Worm (Caenorhabditis elegans) whole organism, mixed stage, embryonic: Measurements from ENCODE around the gene col-12.

ENCODE experiments used
- M03D4.4 ChIP-seq: sonication (generic microtip); optimal IDR thresholded peaks from 2 replicates; lab custom pipeline; 2017; ENCODE audit warnings: mild to moderate bottlenecking, missing genetic modification characterization, missing compliant biosample characterization
- bed-3 ChIP-seq: fragments of 200-800 bp; sonication (Bioruptor generic); optimal IDR thresholded peaks from 3 replicates; lab custom pipeline; 2018; ENCODE audit warnings: mild to moderate bottlenecking, missing genetic modification characterization, moderate library complexity, missing compliant biosample characterization
- blmp-1 ChIP-seq: fragments of 150-350 bp; optimal IDR thresholded peaks from 2 replicates; lab custom pipeline; 2014; ENCODE audit warnings: missing biosample characterization, missing genetic modification characterization
- ceh-39 ChIP-seq: fragments of 150-350 bp; optimal IDR thresholded peaks from 2 replicates; lab custom pipeline; 2014; ENCODE audit warnings: missing biosample characterization, missing genetic modification characterization
- ceh-43 ChIP-seq: fragments of 200-800 bp; sonication (Bioruptor generic); optimal IDR thresholded peaks from 2 replicates; lab custom pipeline; 2018; ENCODE audit warnings: mild to moderate bottlenecking, missing genetic modification characterization, moderate library complexity, missing compliant biosample characterization
- ceh-83 ChIP-seq: fragments of 200-800 bp; sonication (Bioruptor generic); optimal IDR thresholded peaks from 2 replicates; lab custom pipeline; 2018; ENCODE audit warnings: mild to moderate bottlenecking, missing genetic modification characterization, missing compliant biosample characterization
- ces-1 ChIP-seq: fragments of 150-350 bp; optimal IDR thresholded peaks from 2 replicates; lab custom pipeline; 2014; ENCODE audit warnings: missing biosample characterization, missing genetic modification reagents, missing genetic modification characterization
- cnd-1 ChIP-seq: fragments of 200-800 bp; sonication (Bioruptor generic); optimal IDR thresholded peaks from 2 replicates; lab custom pipeline; 2018; ENCODE audit warnings: mild to moderate bottlenecking, missing genetic modification characterization, missing compliant biosample characterization
- drap-1 ChIP-seq: fragments of 200-800 bp; sonication (Bioruptor generic); optimal IDR thresholded peaks from 3 replicates; lab custom pipeline; 2018; ENCODE audit warnings: mild to moderate bottlenecking, missing genetic modification characterization, missing compliant biosample characterization
- elt-1 ChIP-seq: sonication (generic microtip); optimal IDR thresholded peaks from 2 replicates; lab custom pipeline; 2017; ENCODE audit warnings: missing genetic modification characterization, mild to moderate bottlenecking, missing compliant biosample characterization, antibody characterized with exemption, moderate library complexity, borderline replicate concordance; ENCODE audit not compliant: insufficient read depth
- elt-3 ChIP-seq: fragments of 150-350 bp; optimal IDR thresholded peaks from 2 replicates; lab custom pipeline; 2014; ENCODE audit warnings: missing biosample characterization, missing genetic modification characterization
- flh-1 ChIP-seq: fragments of 200-800 bp; sonication (Bioruptor generic); optimal IDR thresholded peaks from 2 replicates; lab custom pipeline; 2018; ENCODE audit warnings: mild to moderate bottlenecking, missing genetic modification characterization, moderate library complexity, missing compliant biosample characterization
- ham-2 ChIP-seq: fragments of 200-800 bp; sonication (Bioruptor generic); optimal IDR thresholded peaks from 2 replicates; lab custom pipeline; 2018; ENCODE audit warnings: mild to moderate bottlenecking, missing genetic modification characterization, missing compliant biosample characterization
- hlh-1 ChIP-seq: fragments of 150-350 bp; optimal IDR thresholded peaks from 2 replicates; lab custom pipeline; 2014; ENCODE audit warnings: missing biosample characterization, missing genetic modification reagents, missing genetic modification characterization
- lin-13 ChIP-seq: fragments of 150-350 bp; optimal IDR thresholded peaks from 2 replicates; lab custom pipeline; 2014; ENCODE audit warnings: missing biosample characterization, missing genetic modification characterization
- lin-32 ChIP-seq: fragments of 200-800 bp; sonication (Bioruptor generic); optimal IDR thresholded peaks from 2 replicates; lab custom pipeline; 2018; ENCODE audit warnings: mild to moderate bottlenecking, missing genetic modification characterization, missing compliant biosample characterization
- lsy-2 ChIP-seq: fragments of 150-350 bp; optimal IDR thresholded peaks from 2 replicates; lab custom pipeline; 2014; ENCODE audit warnings: missing biosample characterization, missing genetic modification characterization
- mab-5 ChIP-seq: fragments of 150-350 bp; optimal IDR thresholded peaks from 2 replicates; lab custom pipeline; 2014; ENCODE audit warnings: missing biosample characterization, missing genetic modification characterization
- mep-1 ChIP-seq: fragments of 150-350 bp; optimal IDR thresholded peaks from 2 replicates; lab custom pipeline; 2017; ENCODE audit warnings: missing biosample characterization, missing genetic modification reagents, missing genetic modification characterization, inconsistent platforms
- mls-2 ChIP-seq: sonication (generic microtip); optimal IDR thresholded peaks from 2 replicates; lab custom pipeline; 2016; ENCODE audit warnings: mild to moderate bottlenecking, missing genetic modification characterization, moderate library complexity, missing compliant biosample characterization
- nhr-12 ChIP-seq: fragments of 150-350 bp; optimal IDR thresholded peaks from 2 replicates; lab custom pipeline; 2014; ENCODE audit warnings: missing biosample characterization, missing genetic modification characterization
- nhr-2 ChIP-seq: fragments of 150-350 bp; optimal IDR thresholded peaks from 2 replicates; lab custom pipeline; 2014; ENCODE audit warnings: missing biosample characterization, missing genetic modification characterization
- nhr-237 ChIP-seq: fragments of 150-350 bp; optimal IDR thresholded peaks from 2 replicates; lab custom pipeline; 2014; ENCODE audit warnings: missing biosample characterization, missing genetic modification characterization
- nhr-28 ChIP-seq: fragments of 150-350 bp; optimal IDR thresholded peaks from 2 replicates; lab custom pipeline; 2014; ENCODE audit warnings: missing biosample characterization, missing genetic modification characterization
- nhr-76 ChIP-seq: sonication (generic microtip); optimal IDR thresholded peaks from 2 replicates; lab custom pipeline; 2017; ENCODE audit warnings: missing biosample characterization, missing genetic modification characterization
- pha-4 ChIP-seq: fragments of 150-350 bp; optimal IDR thresholded peaks from 2 replicates; lab custom pipeline; 2018; ENCODE audit warnings: missing biosample characterization, missing genetic modification reagents, missing genetic modification characterization
- sem-2 ChIP-seq: fragments of 200-800 bp; sonication (Bioruptor generic); optimal IDR thresholded peaks from 2 replicates; lab custom pipeline; 2018; ENCODE audit warnings: mild to moderate bottlenecking, missing genetic modification characterization, missing compliant biosample characterization
- snpc-4 ChIP-seq: fragments of 150-350 bp; optimal IDR thresholded peaks from 2 replicates; lab custom pipeline; 2014; ENCODE audit warnings: missing biosample characterization, missing genetic modification characterization
- sptf-1 ChIP-seq: sonication (generic microtip); optimal IDR thresholded peaks from 2 replicates; lab custom pipeline; 2017; ENCODE audit warnings: mild to moderate bottlenecking, missing genetic modification characterization, moderate library complexity, missing compliant biosample characterization
- tbx-8 ChIP-seq: fragments of 200-800 bp; sonication (Bioruptor generic); optimal IDR thresholded peaks from 2 replicates; lab custom pipeline; 2018; ENCODE audit warnings: mild to moderate bottlenecking, missing genetic modification characterization, moderate library complexity, missing compliant biosample characterization
- unc-120 ChIP-seq: sonication (generic microtip); optimal IDR thresholded peaks from 2 replicates; lab custom pipeline; 2017; ENCODE audit warnings: missing genetic modification characterization, missing compliant biosample characterization; ENCODE audit not compliant: poor library complexity, severe bottlenecking
- unc-39 ChIP-seq: fragments of 150-350 bp; optimal IDR thresholded peaks from 2 replicates; lab custom pipeline; 2014; ENCODE audit warnings: missing biosample characterization, missing genetic modification characterization
- unc-62 ChIP-seq: fragments of 150-350 bp; optimal IDR thresholded peaks from 2 replicates; lab custom pipeline; 2014; ENCODE audit warnings: missing biosample characterization, missing genetic modification reagents, missing genetic modification characterization
- zip-8 ChIP-seq: fragments of 150-350 bp; optimal IDR thresholded peaks from 2 replicates; lab custom pipeline; 2014; ENCODE audit warnings: missing biosample characterization, missing genetic modification characterization
- ztf-11 ChIP-seq: fragments of 150-350 bp; optimal IDR thresholded peaks from 2 replicates; lab custom pipeline; 2014; ENCODE audit warnings: missing biosample characterization, missing genetic modification characterization

Gene col-12

DNA sequence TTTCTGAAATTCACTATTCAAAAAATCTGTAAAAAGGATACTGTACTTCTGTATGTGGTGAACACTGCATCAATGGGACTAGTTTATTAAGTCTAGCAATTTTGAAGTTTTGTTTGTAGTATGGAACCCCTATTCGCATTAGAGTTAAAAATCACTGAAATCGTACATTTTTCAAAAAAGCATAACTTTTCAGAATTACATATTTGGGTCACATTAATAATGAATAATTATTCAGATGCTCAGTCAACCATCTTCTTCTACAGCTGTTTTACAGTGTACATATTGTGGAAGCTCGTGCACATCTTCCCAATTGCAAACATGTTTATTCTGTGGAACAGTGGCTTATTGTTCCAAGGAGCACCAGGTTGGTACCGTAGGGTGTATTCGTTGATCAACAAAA lies 43.7 kb upstream of the col-12 start:
- TF ChIP-seq mab-5 (tag; lab: Kevin White, UChicago) (no peak), unc-62 (GFP tag; lab: Kevin White, UChicago) (no peak)

DNA sequence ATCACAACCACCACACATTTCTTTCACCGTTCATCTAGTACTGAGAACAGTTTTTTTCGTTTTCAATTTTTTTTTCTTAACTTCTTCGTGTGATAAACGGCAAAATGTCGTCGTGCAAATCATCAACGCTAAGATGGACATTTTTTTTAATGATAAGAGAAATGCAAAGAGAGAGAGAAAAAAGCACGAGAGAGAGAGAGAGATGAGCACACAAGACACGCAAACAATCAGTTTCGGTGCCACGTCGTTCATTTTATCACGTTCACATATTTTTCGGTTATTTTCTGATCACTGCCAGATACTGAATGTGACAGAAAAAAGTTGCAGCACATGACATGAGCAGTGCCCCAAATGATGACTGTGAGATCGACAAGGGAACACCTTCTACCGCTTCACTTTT lies 43.2 kb upstream of the col-12 start, which contains the start of gene egl-9:
TSS of gene egl-9 (plus strand) at position 328 of the 400 bp plus-strand sequence.
- TF ChIP-seq ceh-43 (GFP tag; lab: Kevin White, UChicago) (no peak), elt-3 (tag; lab: Kevin White, UChicago) (no peak), blmp-1 (no peak), nhr-237 (tag; lab: Kevin White, UChicago) (no peak), ham-2 (GFP tag; lab: Kevin White, UChicago) (no peak), ceh-83 (GFP tag; lab: Kevin White, UChicago) (no peak), snpc-4 (tag; lab: Kevin White, UChicago) (no peak), lsy-2 (tag; lab: Kevin White, UChicago) (no peak), zip-8 (tag; lab: Kevin White, UChicago) (no peak), nhr-28 (tag; lab: Kevin White, UChicago) (no peak), mab-5 (tag; lab: Kevin White, UChicago) (no peak), unc-62 (GFP tag; lab: Kevin White, UChicago) (no peak), lin-13 (tag; lab: Kevin White, UChicago) (no peak), nhr-12 (tag; lab: Kevin White, UChicago) (no peak), unc-120 (tag; lab: Kevin White, UChicago) (no peak), flh-1 (GFP tag; lab: Kevin White, UChicago) (no peak), mep-1 (tag; lab: Kevin White, UChicago) (no peak)

DNA sequence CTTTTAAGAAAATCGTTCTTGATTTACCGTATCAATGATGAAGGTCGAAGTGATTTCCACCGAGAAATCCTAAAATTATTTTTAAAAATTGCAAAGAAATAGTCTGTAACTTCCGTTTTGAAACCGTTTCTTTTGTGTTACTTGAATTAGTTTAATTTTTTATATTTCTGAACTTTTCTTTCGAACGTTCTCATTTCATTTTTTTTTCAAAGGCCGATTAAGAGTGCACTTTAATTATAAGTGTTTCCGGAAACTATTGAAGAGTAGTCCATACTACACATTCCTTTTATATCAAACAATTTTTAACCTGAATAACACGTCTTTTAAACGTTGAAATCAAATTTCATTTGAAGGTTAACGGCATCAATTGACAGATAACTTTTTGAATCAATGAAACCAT lies 42.7 kb upstream of the col-12 start:
- no peak for TF ChIP-seq sem-2 (GFP tag; lab: Kevin White, UChicago)
- no peak for TF ChIP-seq pha-4 (tag; lab: Kevin White, UChicago)
- no peak for TF ChIP-seq nhr-2 (tag; lab: Kevin White, UChicago)
- no peak for TF ChIP-seq sptf-1
- TF ChIP-seq nhr-237 (tag; lab: Kevin White, UChicago) = no peak
- TF ChIP-seq unc-39 = no peak
- TF ChIP-seq M03D4.4 (tag; lab: Kevin White, UChicago) = no peak
- TF ChIP-seq tbx-8 (GFP tag; lab: Kevin White, UChicago) = no peak
- TF ChIP-seq ces-1 (GFP tag; lab: Kevin White, UChicago) = no peak
- no peak for TF ChIP-seq ceh-39 (tag; lab: Kevin White, UChicago)
- TF ChIP-seq snpc-4 (tag; lab: Kevin White, UChicago) = no peak
- TF ChIP-seq blmp-1 = no peak
- TF ChIP-seq elt-1 (tag; lab: Kevin White, UChicago) = no peak
- TF ChIP-seq ham-2 (GFP tag; lab: Kevin White, UChicago) = no peak
- TF ChIP-seq lsy-2 (tag; lab: Kevin White, UChicago) = no peak
- no peak for TF ChIP-seq drap-1 (GFP tag; lab: Kevin White, UChicago)
- TF ChIP-seq zip-8 (tag; lab: Kevin White, UChicago) = no peak

DNA sequence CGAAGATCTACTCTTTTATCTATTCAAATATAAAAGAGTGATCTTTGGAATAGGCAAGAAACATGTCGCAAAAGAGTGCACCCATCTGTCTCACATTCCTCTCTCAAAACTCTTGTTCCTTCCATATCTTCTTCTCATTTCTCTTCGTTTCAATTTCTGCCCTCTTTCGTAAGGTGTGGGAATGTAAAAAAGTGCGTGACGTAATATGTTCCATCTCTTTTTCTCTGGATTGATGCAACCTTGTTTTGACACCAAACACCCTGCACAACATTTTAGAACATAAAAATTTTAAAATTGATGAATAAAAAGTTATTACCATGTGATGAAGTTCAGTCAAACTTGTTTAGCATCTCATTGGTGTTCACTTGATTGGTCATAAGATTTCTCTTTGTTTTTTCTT lies 42.1 kb upstream of the col-12 start:
- TF ChIP-seq nhr-2 (tag; lab: Kevin White, UChicago) (no peak), zip-8 (tag; lab: Kevin White, UChicago) (peak; percentile 67)

DNA sequence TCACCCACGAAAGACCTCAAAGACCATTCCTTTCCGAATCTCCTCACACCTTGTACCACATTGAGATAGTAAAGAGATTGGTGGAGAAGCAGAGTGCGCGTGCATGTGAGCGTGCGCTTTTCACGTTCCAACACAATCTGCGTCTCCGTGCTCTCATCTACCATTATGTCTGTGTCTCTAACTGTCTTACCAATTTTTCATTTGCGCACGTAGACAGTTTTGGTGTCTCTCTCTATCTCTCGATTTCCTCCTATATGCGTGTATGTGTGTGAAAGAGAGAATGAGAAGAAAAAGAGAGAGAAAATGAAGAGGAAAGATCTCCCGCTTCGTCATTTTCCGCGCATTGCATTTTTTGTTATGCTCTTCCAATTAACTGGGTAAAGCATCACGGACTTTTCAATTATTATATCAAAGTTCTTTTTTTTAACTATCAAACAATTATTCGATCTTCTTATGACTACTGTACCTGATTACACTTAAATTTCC lies 41.7 kb upstream of the col-12 start:
- TF ChIP-seq unc-120 (tag; lab: Kevin White, UChicago) (peak; percentile 96), sem-2 (GFP tag; lab: Kevin White, UChicago) (no peak), hlh-1 (tag; lab: Kevin White, UChicago) (peak; percentile 54), mab-5 (tag; lab: Kevin White, UChicago) (no peak), lin-13 (tag; lab: Kevin White, UChicago) (peak; percentile 68), ceh-39 (tag; lab: Kevin White, UChicago) (peak; percentile 89), nhr-237 (tag; lab: Kevin White, UChicago) (peak; percentile 96), sptf-1 (peak; percentile 60), unc-39 (no peak), nhr-28 (tag; lab: Kevin White, UChicago) (peak; percentile 2), ceh-83 (GFP tag; lab: Kevin White, UChicago) (peak; percentile 8), flh-1 (GFP tag; lab: Kevin White, UChicago) (no peak), M03D4.4 (tag; lab: Kevin White, UChicago) (peak; percentile 69), mep-1 (tag; lab: Kevin White, UChicago) (peak; percentile 95), drap-1 (GFP tag; lab: Kevin White, UChicago) (peak; percentile 33), ces-1 (GFP tag; lab: Kevin White, UChicago) (peak; percentile 90), mls-2 (tag; lab: Kevin White, UChicago) (peak; percentile 78), lsy-2 (tag; lab: Kevin White, UChicago) (peak; percentile 77), nhr-12 (tag; lab: Kevin White, UChicago) (no peak), elt-1 (tag; lab: Kevin White, UChicago) (peak; percentile 65), bed-3 (GFP tag; lab: Kevin White, UChicago) (no peak), unc-62 (GFP tag; lab: Kevin White, UChicago) (peak; percentile 84), snpc-4 (tag; lab: Kevin White, UChicago) (no peak), cnd-1 (tag; lab: Kevin White, UChicago) (peak; percentile 60), zip-8 (tag; lab: Kevin White, UChicago) (no peak), ceh-43 (GFP tag; lab: Kevin White, UChicago) (no peak), pha-4 (tag; lab: Kevin White, UChicago) (peak; percentile 94), ham-2 (GFP tag; lab: Kevin White, UChicago) (peak; percentile 89), ztf-11 (peak; percentile 55), lin-32 (GFP tag; lab: Kevin White, UChicago) (no peak), elt-3 (tag; lab: Kevin White, UChicago) (peak; percentile 58), nhr-2 (tag; lab: Kevin White, UChicago) (peak; percentile 59), tbx-8 (GFP tag; lab: Kevin White, UChicago) (no peak), nhr-76 (tag; lab: Kevin White, UChicago) (no peak), blmp-1 (no peak)
